Worm (Caenorhabditis elegans) whole organism, early embryonic: Measurements from ENCODE around the gene abu-6.

Experiments
- F13C5.2 ChIP-seq: sonication (generic microtip); optimal IDR thresholded peaks from 2 replicates; lab custom pipeline; 2017; ENCODE audit warnings: mild to moderate bottlenecking, missing genetic modification characterization, inconsistent platforms, missing compliant biosample characterization
- ama-1 ChIP-seq: fragments of 150-350 bp; optimal IDR thresholded peaks from 2 replicates; lab custom pipeline; 2014
- hmbx-1 ChIP-seq: sonication (generic microtip); optimal IDR thresholded peaks from 2 replicates; lab custom pipeline; 2016; ENCODE audit warnings: mild to moderate bottlenecking, missing genetic modification characterization, missing compliant biosample characterization
- pes-1 ChIP-seq: fragments of 200-800 bp; sonication (Bioruptor generic); IDR thresholded peaks from 2 replicates; pipeline ENCODE4 v1.3.6; 2022; ENCODE audit warnings: missing genetic modification reagents, missing genetic modification characterization, missing compliant biosample characterization
- tbx-37 ChIP-seq: fragments of 200-800 bp; sonication (Bioruptor generic); conservative IDR thresholded peaks from 2 replicates; pipeline ENCODE4 v1.3.6; 2022; ENCODE audit warnings: missing genetic modification reagents, missing genetic modification characterization, missing compliant biosample characterization
- tra-4 ChIP-seq: sonication (generic microtip); optimal IDR thresholded peaks from 2 replicates; lab custom pipeline; 2017; ENCODE audit warnings: missing genetic modification characterization, missing compliant biosample characterization

- TF ChIP-seq tra-4 (tag; lab: Kevin White, UChicago) (no peak), ama-1 (lab: Kevin White, UChicago) (no peak), tbx-37 (GFP tag; lab: Robert Waterston, UW) (no peak), F13C5.2 (no peak), hmbx-1 (tag; lab: Kevin White, UChicago) (no peak), pes-1 (no peak)
Observed at ce11 chrV:5164682-5165081, 3.0 kb upstream of the abu-6 start, which contains the start of gene abu-7.
